Fruit fly (Drosophila melanogaster): ENCODE data around the gene CG13049.

CG13049 gene

DNA sequence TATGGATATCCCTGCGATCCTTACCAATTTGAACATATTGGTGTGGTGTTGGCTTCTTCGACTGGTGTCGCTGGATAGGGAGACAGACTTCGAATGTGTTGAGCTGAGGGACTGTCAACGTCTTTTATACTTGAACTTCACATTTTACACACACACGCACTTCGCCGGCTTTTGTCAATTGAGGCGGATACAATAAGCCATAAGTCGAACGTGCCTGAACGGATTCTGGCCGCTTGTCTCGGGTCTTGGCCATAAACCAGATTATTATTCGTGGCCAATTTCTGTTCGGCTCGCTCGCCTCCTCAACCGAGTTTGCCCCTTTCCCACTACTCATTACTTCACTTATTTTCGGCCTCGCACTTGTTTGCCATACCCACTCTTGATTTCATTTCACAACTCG, 21.3 kb upstream of the CG13049 start, which contains the start of gene CG13044:
Gene CG13044, minus strand, starts transcription at position 101 of the 400 bp plus-strand sequence.
- no peak for TF ChIP-seq noc (tag; optimal IDR thresholded peaks at IDR 0.05)

DNA sequence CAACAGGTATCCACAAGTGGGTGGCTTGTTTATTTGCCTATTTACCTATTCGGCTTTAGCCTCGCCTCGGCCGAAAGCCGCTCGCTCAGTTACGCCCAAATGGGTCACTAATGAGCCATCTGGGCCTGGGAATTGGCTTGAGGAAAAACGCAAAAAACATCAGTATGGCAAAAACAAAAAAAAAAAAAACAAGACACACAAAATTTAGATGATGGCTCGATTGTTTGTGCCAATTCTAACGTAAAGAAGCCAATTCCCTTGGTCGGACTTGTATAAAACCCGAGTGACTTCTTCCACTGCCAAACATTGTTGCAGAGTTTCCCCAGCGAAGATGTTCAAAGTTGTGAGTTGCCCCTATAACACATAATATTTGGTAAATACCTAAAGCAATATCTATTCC, 19.4 kb upstream of the CG13049 start, which contains the start of gene CG4982:
Gene CG4982, plus strand, starts transcription at position 301 of the 400 bp plus-strand sequence.
- TF ChIP-seq noc (tag; optimal IDR thresholded peaks at IDR 0.05) = no peak

DNA sequence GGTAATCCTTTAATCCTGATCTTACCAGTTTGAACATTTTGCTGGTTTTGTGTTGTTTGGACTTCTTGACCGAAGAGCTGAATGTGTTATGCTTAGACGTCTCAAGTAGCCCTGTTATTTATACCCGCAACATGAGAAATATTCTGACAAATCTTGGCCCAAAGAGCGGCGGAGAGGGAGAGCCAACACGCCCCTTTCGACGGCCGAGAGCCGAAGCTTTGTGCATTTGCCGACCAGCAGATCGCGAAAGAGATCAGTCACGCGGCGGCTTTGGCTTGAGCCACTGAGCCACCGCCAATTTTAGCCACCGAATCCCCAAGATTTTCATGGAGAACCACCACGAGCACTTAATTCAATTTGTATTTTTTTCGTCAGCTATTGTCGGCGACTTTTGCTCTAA, 13.7 kb upstream of the CG13049 start, which contains the start of gene CG4962:
Gene CG4962, minus strand, starts transcription at position 101 of the 400 bp plus-strand sequence.
- no peak for TF ChIP-seq noc (tag; optimal IDR thresholded peaks at IDR 0.05)

DNA sequence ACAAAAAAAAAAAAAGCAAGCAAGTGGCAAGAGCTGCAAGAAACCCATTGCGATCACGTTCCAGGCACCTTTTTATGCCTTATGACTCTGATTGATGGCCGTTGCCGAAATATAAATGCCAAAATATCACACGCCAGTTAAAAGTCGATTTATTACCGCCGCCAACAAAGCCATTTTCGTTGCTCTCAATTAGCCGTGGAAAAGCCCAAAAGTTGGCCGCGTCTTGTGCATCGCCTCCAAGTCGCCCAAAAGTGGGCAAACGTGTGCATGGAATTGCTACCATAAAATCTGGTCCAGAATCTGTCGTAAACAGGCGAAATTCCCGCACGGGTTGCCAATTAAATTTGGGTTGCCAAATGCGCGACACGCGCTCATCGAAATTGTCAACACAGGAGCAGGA, 9.9 kb upstream of the CG13049 start:
- no peak for TF ChIP-seq noc (tag; optimal IDR thresholded peaks at IDR 0.05)

DNA sequence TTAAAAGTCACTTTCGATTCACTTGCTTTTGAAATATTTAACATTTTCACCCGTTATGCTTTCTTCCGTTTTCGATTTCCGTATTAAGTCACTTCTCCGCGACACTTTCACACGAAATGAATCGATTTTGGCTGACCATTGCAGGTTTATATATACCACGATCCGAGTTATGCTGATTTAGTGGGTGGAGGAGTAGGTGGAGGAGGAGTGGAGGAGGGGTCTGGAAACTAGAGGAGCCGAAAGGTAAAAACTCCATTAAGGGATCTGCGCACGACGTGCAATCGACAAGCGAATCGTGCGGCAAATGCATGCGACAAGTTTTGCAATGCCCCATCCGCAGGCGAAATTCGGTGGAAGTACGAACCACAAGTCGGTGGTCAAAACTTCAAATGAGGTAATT, 9.1 kb upstream of the CG13049 start, which contains the start of gene CG13045:
Gene CG13045, minus strand, starts transcription at position 101 of the 400 bp plus-strand sequence.
- TF ChIP-seq noc (tag; optimal IDR thresholded peaks at IDR 0.05) = no peak

DNA sequence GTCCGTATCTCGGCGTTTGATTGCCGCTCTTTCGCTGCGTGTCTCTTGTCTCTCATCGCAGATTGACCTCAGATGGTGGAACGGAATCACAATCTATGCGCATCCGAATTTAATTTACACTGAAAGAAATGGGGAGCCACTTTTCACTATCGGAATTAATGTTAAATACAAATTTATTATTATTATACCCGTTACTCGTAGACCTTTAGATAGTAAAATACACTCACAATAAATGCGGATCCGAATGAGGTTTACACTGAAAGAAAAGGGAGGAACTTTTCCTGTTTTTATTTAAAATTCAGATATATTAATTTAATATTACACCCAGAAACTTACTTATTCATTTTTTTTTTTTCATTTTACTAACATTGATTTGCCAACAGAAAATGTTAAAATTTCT, 7.3 kb upstream of the CG13049 start:
- TF ChIP-seq noc (tag; optimal IDR thresholded peaks at IDR 0.05) = no peak

DNA sequence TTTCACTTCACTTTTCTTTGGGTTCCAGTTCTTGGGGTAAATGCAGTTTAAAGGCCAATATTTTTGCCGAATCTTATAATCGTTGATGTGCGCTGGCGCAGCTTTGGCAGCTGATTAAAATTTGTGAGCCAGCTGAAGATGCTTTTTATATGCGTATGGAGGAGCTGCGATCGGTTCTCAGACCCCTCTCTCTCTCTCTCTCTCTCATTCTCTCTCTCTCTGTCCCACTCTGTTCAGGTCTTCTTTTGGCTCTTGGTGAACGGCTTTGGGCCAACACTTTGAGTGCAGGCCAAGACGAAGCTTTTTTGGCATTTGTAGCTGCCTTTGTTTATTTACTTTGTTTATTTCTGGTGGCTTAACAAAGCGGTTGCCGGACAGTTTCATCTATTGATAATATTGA, 6.6 kb upstream of the CG13049 start, which contains the start of gene CG13046:
Gene CG13046, minus strand, starts transcription at position 101 of the 400 bp plus-strand sequence.
- no peak for TF ChIP-seq noc (tag; optimal IDR thresholded peaks at IDR 0.05)

DNA sequence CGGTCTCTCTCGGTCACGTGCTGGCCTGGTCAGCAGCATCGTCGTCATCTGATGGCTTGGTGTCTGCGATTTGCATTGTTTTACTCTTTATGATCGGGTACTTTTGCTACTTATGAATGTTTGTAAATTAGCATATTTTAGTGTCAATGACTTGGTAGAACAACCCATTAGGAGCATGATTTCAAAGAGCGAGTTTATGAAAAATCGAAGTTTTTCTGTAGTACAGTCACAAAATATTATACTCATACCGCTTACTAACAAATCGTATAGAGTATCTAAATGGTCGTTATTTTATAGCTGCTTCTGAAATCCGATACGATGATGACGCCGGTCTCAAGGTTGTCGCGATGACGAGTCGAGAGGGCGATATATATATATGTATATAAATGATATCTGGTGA, 4.5 kb upstream of the CG13049 start:
- no peak for TF ChIP-seq noc (tag; optimal IDR thresholded peaks at IDR 0.05)

DNA sequence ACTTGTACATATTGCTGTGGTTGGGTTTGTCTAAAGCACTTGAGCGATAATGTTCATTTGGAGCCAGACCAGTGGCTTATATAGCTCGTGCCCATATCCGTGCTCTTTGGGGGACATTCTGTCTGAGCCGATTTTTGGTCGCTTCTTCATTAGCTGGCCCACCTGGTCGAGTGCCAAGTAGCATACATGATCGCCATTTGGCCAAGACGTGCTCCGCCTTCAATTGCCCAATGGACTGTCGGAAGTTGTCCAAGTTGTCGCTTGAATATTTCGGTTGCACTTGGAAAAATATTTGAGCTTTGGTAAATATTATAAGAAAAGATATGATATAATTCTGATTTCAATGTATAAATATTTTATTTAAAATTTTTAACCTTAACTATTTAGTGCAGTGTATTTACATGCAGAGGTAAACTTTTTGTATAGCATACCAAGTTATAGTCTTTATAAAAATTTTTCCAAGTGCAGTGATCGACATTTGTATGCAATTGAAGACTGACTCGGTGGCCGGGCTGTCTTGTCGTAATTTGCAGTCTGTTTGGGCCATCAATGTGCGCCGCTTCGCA, 3.7 kb upstream of the CG13049 start, which contains the start of gene CG13047:
Gene CG13047, minus strand, starts transcription at position 51 of the 566 bp plus-strand sequence.
- TF ChIP-seq noc (tag; optimal IDR thresholded peaks at IDR 0.05) = no peak

DNA sequence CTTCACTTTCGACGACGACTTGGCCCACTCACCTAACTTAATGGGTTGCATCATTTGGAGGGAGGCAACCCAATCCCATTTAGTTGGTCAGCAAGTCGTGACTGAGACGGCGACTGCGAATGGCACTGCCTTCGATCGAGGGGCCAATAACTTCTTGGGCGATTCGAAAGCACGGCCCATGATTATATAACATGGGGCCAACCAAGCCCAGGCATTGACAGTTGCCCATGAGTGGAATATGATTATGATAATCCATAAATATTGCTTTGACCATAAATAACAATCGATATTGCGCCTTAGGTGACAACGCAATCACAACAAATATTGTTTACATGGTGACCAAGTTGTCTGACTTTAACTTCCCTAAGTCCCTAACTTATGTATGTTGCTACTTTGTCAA, 2.1 kb upstream of the CG13049 start, which contains the start of gene CG13048:
Gene CG13048, minus strand, starts transcription at position 101 of the 400 bp plus-strand sequence.
- no peak for TF ChIP-seq noc (tag; optimal IDR thresholded peaks at IDR 0.05)

DNA sequence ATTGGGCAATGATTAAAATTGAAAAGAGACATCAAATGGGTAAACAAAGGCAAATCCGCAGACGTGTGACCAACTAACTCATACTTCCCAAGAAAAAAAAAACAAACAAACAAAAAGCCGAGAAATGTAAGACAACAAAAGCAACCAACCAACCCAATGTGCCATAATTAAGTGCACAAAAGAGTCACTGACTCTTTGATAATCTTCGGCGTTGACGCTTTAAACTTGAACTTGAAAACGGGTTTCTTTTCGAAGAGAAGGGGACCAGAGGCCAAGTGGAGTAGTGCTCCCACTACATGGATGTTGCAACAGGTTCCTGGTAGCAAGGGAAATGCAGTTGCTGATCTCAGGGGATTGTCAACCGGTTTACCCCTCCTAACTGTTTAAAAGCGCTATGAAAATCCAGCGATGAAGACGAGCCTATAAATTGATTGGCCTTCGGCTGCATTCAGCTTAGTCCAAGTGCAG, 1.7 kb downstream of the CG13049 start, which contains the start of gene CG13064:
Gene CG13064, plus strand, starts transcription at position 418 of the 468 bp plus-strand sequence.
- no peak for TF ChIP-seq noc (tag; optimal IDR thresholded peaks at IDR 0.05)

DNA sequence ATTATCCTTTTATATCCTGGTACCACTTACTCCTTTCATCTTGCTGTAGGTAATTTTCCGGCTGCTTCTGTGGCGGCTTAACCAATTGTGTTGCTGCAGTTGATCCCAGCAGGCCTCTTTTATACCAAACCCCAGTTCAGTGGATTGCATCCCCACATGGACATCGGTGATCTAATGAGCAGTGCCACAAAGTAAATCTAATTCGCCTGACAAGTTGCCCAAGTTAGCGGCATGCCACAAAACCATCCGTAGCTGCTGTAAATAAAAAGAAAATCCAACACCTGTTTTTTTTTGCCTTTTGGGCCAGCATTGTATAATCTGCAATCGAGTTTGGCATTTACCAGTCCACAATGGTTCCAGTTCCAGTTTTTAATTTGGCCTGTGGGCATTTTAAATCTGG, 2.6 kb downstream of the CG13049 start, which contains the start of gene CG13050:
Gene CG13050, minus strand, starts transcription at position 101 of the 400 bp plus-strand sequence.
- no peak for TF ChIP-seq noc (tag; optimal IDR thresholded peaks at IDR 0.05)

DNA sequence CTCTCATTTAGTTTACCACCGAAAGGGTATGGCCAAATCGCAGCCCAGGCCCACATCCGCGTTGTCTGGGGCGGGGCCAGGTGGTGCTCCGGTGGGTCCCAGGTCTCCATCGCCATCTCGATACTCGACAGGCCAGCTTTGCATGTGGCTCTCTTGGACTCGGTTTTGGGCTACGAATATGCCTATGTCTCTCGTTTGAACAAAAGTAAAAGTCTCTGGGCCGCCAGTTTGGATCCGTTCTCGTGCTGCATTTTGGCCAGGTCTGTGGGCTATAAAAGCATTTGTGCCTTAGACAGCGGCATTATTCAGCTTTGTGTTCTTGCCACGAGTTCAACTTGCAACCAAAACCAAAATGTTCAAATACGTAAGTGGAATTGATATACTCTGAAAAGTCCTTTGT, 4.6 kb downstream of the CG13049 start, which contains the start of gene CG13065:
Gene CG13065, plus strand, starts transcription at position 301 of the 400 bp plus-strand sequence.
- TF ChIP-seq noc (tag; optimal IDR thresholded peaks at IDR 0.05) = no peak

DNA sequence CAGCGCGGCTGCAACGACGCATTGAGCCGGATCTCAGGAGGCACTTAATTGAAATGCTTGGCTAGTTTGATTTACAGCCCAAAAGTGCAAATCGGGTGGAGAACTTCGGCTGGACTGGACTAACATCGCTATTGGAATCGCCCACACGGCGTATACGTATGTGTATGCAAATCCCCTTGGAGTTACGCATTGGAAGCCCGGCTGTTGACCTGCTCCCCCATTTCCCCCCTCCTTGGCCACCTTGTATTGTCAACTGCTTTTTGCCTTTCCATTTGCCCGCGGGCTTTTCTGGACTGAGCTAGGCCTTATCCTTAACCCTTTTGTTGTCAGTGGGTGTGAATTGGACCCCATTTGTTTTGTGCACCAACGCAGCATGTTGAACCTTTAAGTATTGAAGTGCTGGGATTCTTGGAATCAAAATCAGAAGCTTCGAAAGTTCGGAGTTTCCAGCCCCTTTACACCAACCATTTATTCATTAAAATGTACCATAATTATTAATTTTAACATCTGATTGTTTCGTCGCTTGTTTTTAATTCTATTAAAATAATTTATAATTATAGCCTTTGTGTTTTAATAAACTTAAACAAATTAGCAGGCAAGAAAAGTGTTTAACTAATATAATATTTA, 6.2 kb downstream of the CG13049 start:
- TF ChIP-seq noc (tag; optimal IDR thresholded peaks at IDR 0.05) = no peak

DNA sequence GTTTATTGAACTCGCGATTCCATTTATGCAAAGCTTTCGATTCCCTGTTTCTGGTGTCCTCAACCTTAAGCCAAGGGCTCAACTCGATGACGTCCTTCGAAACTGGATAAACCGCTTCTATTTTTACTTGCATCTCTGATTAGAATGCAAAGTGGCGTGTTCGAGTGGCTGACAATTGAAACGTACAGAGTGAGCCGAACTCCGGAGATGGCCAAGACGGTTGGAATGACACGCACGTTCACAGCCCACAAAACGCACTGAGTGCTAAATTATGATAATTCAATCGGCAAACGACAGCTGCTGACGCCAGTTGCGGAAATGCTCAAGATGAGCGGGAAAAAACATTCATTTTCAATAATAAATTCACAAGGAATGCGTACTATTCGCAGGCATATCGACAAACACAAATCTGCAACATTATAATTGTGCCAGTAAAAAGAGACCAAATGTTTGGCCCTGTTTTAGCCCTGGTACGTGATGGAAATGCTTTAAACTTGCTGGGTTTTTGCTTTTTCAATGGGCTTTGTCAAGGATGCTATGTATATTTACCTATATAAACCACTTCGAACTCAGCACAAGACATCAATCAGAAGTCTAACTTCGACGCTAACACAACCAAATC, 9.3 kb downstream of the CG13049 start, which contains the start of gene CG13066:
Gene CG13066, plus strand, starts transcription at position 572 of the 622 bp plus-strand sequence.
- TF ChIP-seq noc (tag; optimal IDR thresholded peaks at IDR 0.05) = no peak

DNA sequence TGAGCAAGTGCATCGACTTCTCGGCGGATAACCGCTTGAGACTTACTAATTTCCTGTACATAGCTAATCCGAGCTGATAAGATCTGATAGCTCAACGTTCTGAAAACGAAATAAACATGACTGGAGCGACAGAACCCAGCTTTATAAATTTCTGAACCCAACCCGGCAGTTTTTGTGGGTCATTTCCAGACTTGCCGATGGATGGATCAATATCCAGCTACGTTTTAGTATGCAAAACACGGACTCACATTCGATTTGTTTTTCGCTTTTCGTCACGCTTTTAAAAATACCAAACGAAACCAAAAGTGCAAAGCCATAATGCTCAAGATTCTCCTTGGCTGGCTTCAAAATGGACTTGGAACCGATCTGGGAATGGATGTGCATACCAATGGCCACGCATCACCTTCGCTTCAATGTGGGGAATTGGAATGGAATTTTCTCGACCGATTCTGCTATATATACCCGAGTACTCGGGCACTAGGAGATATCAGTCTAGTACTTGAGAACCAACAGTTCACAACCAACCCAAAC, 10.9 kb downstream of the CG13049 start, which contains the start of the genes CG34248 and CG13067:
Gene CG34248, minus strand, starts transcription at position 101 of the 531 bp plus-strand sequence.
Gene CG13067, plus strand, starts transcription at position 481 of the 531 bp plus-strand sequence.
- TF ChIP-seq noc (tag; optimal IDR thresholded peaks at IDR 0.05) = no peak

All from whole organism, larva.